Worm (Caenorhabditis elegans) whole organism, late embryonic: ENCODE results near the gene Y51H7C.9.

Experiments used
- F13H6.1 ChIP-seq: sonication (generic microtip); optimal IDR thresholded peaks from 2 replicates; lab custom pipeline; 2016; ENCODE audit warnings: missing genetic modification characterization, missing compliant biosample characterization
- T23F11.4 ChIP-seq: fragments of 200-800 bp; sonication (Bioruptor generic); optimal IDR thresholded peaks from 2 replicates; lab custom pipeline; 2018; ENCODE audit warnings: mild to moderate bottlenecking, missing genetic modification characterization, missing compliant biosample characterization
- Y22D7AL.16 ChIP-seq: sonication (generic microtip); optimal IDR thresholded peaks from 2 replicates; lab custom pipeline; 2016; ENCODE audit warnings: missing genetic modification characterization, missing compliant biosample characterization
- ceh-18 ChIP-seq: sonication (generic microtip); optimal IDR thresholded peaks from 2 replicates; lab custom pipeline; 2016; ENCODE audit warnings: missing genetic modification characterization, missing compliant biosample characterization
- ceh-19 ChIP-seq: fragments of 200-800 bp; sonication (Bioruptor generic); optimal IDR thresholded peaks from 2 replicates; lab custom pipeline; 2018; ENCODE audit warnings: mild to moderate bottlenecking, missing genetic modification characterization, missing compliant biosample characterization
- dmd-4 ChIP-seq: sonication (generic microtip); optimal IDR thresholded peaks from 2 replicates; lab custom pipeline; 2016; ENCODE audit warnings: borderline replicate concordance, missing genetic modification characterization, missing compliant biosample characterization
- dve-1 ChIP-seq: sonication (generic microtip); optimal IDR thresholded peaks from 2 replicates; lab custom pipeline; 2017; ENCODE audit warnings: antibody characterized with exemption, mild to moderate bottlenecking, missing genetic modification characterization, missing compliant biosample characterization
- ets-4 ChIP-seq: sonication (generic microtip); optimal IDR thresholded peaks from 2 replicates; lab custom pipeline; 2016; ENCODE audit warnings: missing genetic modification characterization, missing compliant biosample characterization
- fkh-10 ChIP-seq: fragments of 150-350 bp; optimal IDR thresholded peaks from 2 replicates; lab custom pipeline; 2014; ENCODE audit warnings: missing biosample characterization, missing genetic modification reagents, missing genetic modification characterization
- unc-55 ChIP-seq: sonication (generic microtip); optimal IDR thresholded peaks from 2 replicates; lab custom pipeline; 2017; ENCODE audit warnings: missing biosample characterization, missing genetic modification reagents, missing genetic modification characterization
- ztf-16 ChIP-seq: sonication (generic microtip); optimal IDR thresholded peaks from 2 replicates; lab custom pipeline; 2017; ENCODE audit warnings: missing genetic modification characterization, missing compliant biosample characterization

DNA sequence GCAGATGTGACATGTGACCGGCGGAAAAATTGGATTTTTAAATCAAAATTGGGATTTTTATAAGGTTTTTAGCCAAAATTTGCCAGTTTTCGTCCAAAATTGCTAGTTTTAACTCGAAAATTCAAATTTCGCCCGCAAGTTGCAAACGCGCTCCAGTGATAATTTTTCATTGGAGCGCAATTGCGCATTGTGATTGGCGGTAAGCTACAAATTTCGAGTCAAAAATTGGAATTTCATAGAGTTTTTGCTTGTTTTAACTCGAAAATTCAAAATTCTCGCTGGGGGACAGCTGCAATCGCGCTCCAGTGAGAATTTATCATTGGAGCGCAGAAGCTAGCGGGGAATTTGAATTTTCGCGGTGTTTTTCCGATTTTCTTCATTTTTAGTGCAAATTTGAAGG lies 42.0 kb downstream of the Y51H7C.9 start:
- TF ChIP-seq fkh-10 (GFP tag; lab: Kevin White, UChicago) (no peak), ets-4 (tag; lab: Kevin White, UChicago) (no peak), ceh-18 (tag; lab: Kevin White, UChicago) (no peak), Y22D7AL.16 (tag; lab: Kevin White, UChicago) (no peak), unc-55 (GFP tag; lab: Kevin White, UChicago) (no peak), ztf-16 (tag; lab: Kevin White, UChicago) (no peak), T23F11.4 (GFP tag; lab: Kevin White, UChicago) (no peak), dmd-4 (no peak), dve-1 (tag; lab: Kevin White, UChicago) (no peak), F13H6.1 (tag; lab: Kevin White, UChicago) (no peak), ceh-19 (no peak)
